Fruit fly (Drosophila melanogaster) whole organism, embryonic: ENCODE results near the gene Ugt36D1.

Experiments used
- Awh ChIP-seq: fragments of 200-800 bp; sonication (Bioruptor generic); IDR thresholded peaks from 2 replicates; pipeline ENCODE4, ENCODE4 v1.3.6; 2022; ENCODE audit warnings: missing biosample characterization, missing genetic modification characterization
- BtbVII ChIP-seq: fragments of 200-800 bp; sonication (Bioruptor generic); optimal IDR thresholded peaks from 3 replicates; lab custom pipeline; 2017; ENCODE audit warnings: missing biosample characterization, mild to moderate bottlenecking, missing genetic modification characterization
- CG1024 ChIP-seq: fragments of 200-800 bp; sonication (Bioruptor generic); IDR thresholded peaks from 2 replicates; pipeline ENCODE4 v1.3.6; 2022; ENCODE audit warnings: missing biosample characterization, missing genetic modification characterization
- CG10274 ChIP-seq: fragments of 200-800 bp; sonication (Bioruptor generic); optimal IDR thresholded peaks from 3 replicates; lab custom pipeline; 2017; ENCODE audit warnings: missing biosample characterization, mild to moderate bottlenecking, missing genetic modification characterization
- CG10321 ChIP-seq: fragments of 200-800 bp; sonication (Bioruptor generic); IDR thresholded peaks from 2 replicates; pipeline ENCODE4 v1.3.6; 2022; ENCODE audit warnings: missing biosample characterization, missing genetic modification characterization
- CG13424 ChIP-seq: fragments of 200-800 bp; sonication (Bioruptor generic); optimal IDR thresholded peaks from 2 replicates; lab custom pipeline; 2019; ENCODE audit warnings: missing biosample characterization, mild to moderate bottlenecking, missing genetic modification characterization, moderate library complexity
- CG13775 ChIP-seq: fragments of 200-800 bp; sonication (Bioruptor generic); optimal IDR thresholded peaks from 3 replicates; lab custom pipeline; 2017; ENCODE audit warnings: missing biosample characterization, mild to moderate bottlenecking, missing genetic modification characterization
- CG14667 ChIP-seq: fragments of 200-800 bp; sonication (Bioruptor generic); IDR thresholded peaks from 2 replicates; pipeline ENCODE4 v1.3.6; 2022; ENCODE audit warnings: missing biosample characterization, missing genetic modification characterization
- CG18619 ChIP-seq: fragments of 200-800 bp; sonication (Bioruptor generic); optimal IDR thresholded peaks from 3 replicates; lab custom pipeline; 2017; ENCODE audit warnings: missing biosample characterization, mild to moderate bottlenecking, missing genetic modification characterization
- CG3065 ChIP-seq: fragments of 200-800 bp; sonication (Bioruptor generic); optimal IDR thresholded peaks from 2 replicates; lab custom pipeline; 2016; ENCODE audit warnings: missing biosample characterization, missing genetic modification characterization
- CG3847 ChIP-seq: fragments of 200-800 bp; sonication (Bioruptor generic); IDR thresholded peaks from 2 replicates; pipeline ENCODE4 v1.3.6; 2022; ENCODE audit warnings: missing biosample characterization, missing genetic modification characterization
- CG6654 ChIP-seq: fragments of 200-800 bp; sonication (Bioruptor generic); optimal IDR thresholded peaks from 2 replicates; lab custom pipeline; 2017; ENCODE audit warnings: missing biosample characterization, mild to moderate bottlenecking, missing genetic modification characterization
- CG7839 ChIP-seq: fragments of 200-800 bp; sonication (Bioruptor generic); optimal IDR thresholded peaks from 3 replicates; lab custom pipeline; 2018; ENCODE audit warnings: missing biosample characterization, mild to moderate bottlenecking, missing genetic modification characterization, moderate library complexity
- CG7987 ChIP-seq: fragments of 200-800 bp; sonication (Bioruptor generic); optimal IDR thresholded peaks from 2 replicates; lab custom pipeline; 2018; ENCODE audit warnings: missing biosample characterization, mild to moderate bottlenecking, missing genetic modification characterization, moderate library complexity
- CG8089 ChIP-seq: fragments of 200-800 bp; sonication (Bioruptor generic); optimal IDR thresholded peaks from 3 replicates; lab custom pipeline; 2016; ENCODE audit warnings: missing biosample characterization, missing genetic modification characterization
- CG9817 ChIP-seq: fragments of 200-800 bp; sonication (Bioruptor generic); optimal IDR thresholded peaks from 2 replicates; lab custom pipeline; 2018; ENCODE audit warnings: missing biosample characterization, mild to moderate bottlenecking, missing genetic modification characterization, moderate library complexity
- CG9876 ChIP-seq: fragments of 200-800 bp; sonication (Bioruptor generic); optimal IDR thresholded peaks from 2 replicates; lab custom pipeline; 2016; ENCODE audit warnings: missing biosample characterization, missing genetic modification characterization
- CG9932 ChIP-seq: fragments of 200-800 bp; sonication (Bioruptor generic); IDR thresholded peaks from 2 replicates; pipeline ENCODE4 v1.3.6; 2022; ENCODE audit warnings: missing biosample characterization, missing genetic modification characterization
- CoRest ChIP-seq: fragments of 200-800 bp; sonication (Bioruptor generic); optimal IDR thresholded peaks from 3 replicates; lab custom pipeline; 2018; ENCODE audit warnings: missing biosample characterization, mild to moderate bottlenecking, missing genetic modification characterization, moderate library complexity
- D19B ChIP-seq: fragments of 200-800 bp; sonication (Bioruptor generic); optimal IDR thresholded peaks from 2 replicates; lab custom pipeline; 2017; ENCODE audit warnings: missing biosample characterization, mild to moderate bottlenecking, missing genetic modification characterization
- Dfd ChIP-seq, 2 experiments: fragments of >200 bp; optimal IDR thresholded peaks; 2 replicates each; lab custom pipeline; 2017; ENCODE audit warnings: missing biosample characterization in 2 of 2, missing genetic modification characterization in 2 of 2
- Dip2 ChIP-seq: fragments of 200-800 bp; sonication (Bioruptor generic); IDR thresholded peaks from 2 replicates; pipeline ENCODE4 v1.3.6; 2022; ENCODE audit warnings: missing biosample characterization, missing genetic modification characterization
- Dll ChIP-seq: fragments of 200-800 bp; sonication (Bioruptor generic); IDR thresholded peaks from 4 replicates; pipeline ENCODE4 v1.3.6; 2022; ENCODE audit warnings: missing biosample characterization, missing genetic modification characterization; ENCODE audit not compliant: partially characterized antibody
- Fer1 ChIP-seq: fragments of 200-800 bp; sonication (Bioruptor generic); optimal IDR thresholded peaks from 2 replicates; lab custom pipeline; 2017; ENCODE audit warnings: missing biosample characterization, mild to moderate bottlenecking, missing genetic modification characterization
- HLH54F ChIP-seq: fragments of 200-800 bp; sonication (Bioruptor generic); optimal IDR thresholded peaks from 3 replicates; lab custom pipeline; 2016; ENCODE audit warnings: missing biosample characterization, missing genetic modification characterization
- HmgZ ChIP-seq: fragments of 200-800 bp; sonication (Bioruptor generic); optimal IDR thresholded peaks from 2 replicates; lab custom pipeline; 2018; ENCODE audit warnings: missing biosample characterization, mild to moderate bottlenecking, missing genetic modification characterization
- Hr78 ChIP-seq, 2 experiments: fragments of 200-800 bp in 1 of 2; fragments of >200 bp in 1 of 2; sonication (Bioruptor generic) in 1 of 2; optimal IDR thresholded peaks; 2 replicates each; lab custom pipeline; 2017 to 2019; ENCODE audit warnings: missing biosample characterization in 2 of 2, missing genetic modification characterization in 2 of 2, mild to moderate bottlenecking in 1 of 2, moderate library complexity in 1 of 2
- Lhr ChIP-seq: fragments of 200-800 bp; sonication (Bioruptor generic); optimal IDR thresholded peaks from 3 replicates; lab custom pipeline; 2017; ENCODE audit warnings: mild to moderate bottlenecking, missing biosample characterization, missing genetic modification reagents, missing genetic modification characterization
- Neu2 ChIP-seq: fragments of 200-800 bp; sonication (Bioruptor generic); optimal IDR thresholded peaks from 3 replicates; lab custom pipeline; 2016; ENCODE audit warnings: missing biosample characterization, missing genetic modification characterization, borderline replicate concordance
- Rfx ChIP-seq: fragments of 200-800 bp; sonication (Bioruptor generic); IDR thresholded peaks from 2 replicates; pipeline ENCODE4 v1.3.6; 2022; ENCODE audit warnings: missing biosample characterization, missing genetic modification characterization
- Six4 ChIP-seq: fragments of 200-800 bp; sonication (Bioruptor generic); optimal IDR thresholded peaks from 2 replicates; lab custom pipeline; 2016; ENCODE audit warnings: missing biosample characterization, missing genetic modification characterization
- Usf ChIP-seq: fragments of 200-800 bp; sonication (Bioruptor generic); optimal IDR thresholded peaks from 2 replicates; lab custom pipeline; 2017; ENCODE audit warnings: missing genotype, missing biosample characterization, missing genetic modification characterization
- bowl ChIP-seq: fragments of 200-800 bp; sonication (Bioruptor generic); IDR thresholded peaks from 2 replicates; pipeline ENCODE4 v1.3.6; 2022; ENCODE audit warnings: missing biosample characterization, missing genetic modification characterization
- cato ChIP-seq: fragments of 200-800 bp; sonication (Bioruptor generic); optimal IDR thresholded peaks from 2 replicates; lab custom pipeline; 2016; ENCODE audit warnings: missing biosample characterization, missing genetic modification characterization, borderline replicate concordance
- crc ChIP-seq: fragments of 200-800 bp; sonication (Bioruptor generic); optimal IDR thresholded peaks from 2 replicates; lab custom pipeline; 2016; ENCODE audit warnings: missing biosample characterization, missing genetic modification characterization
- dan ChIP-seq: fragments of 200-800 bp; sonication (Bioruptor generic); IDR thresholded peaks from 2 replicates; pipeline ENCODE4 v1.3.6; 2022; ENCODE audit warnings: missing biosample characterization, missing genetic modification characterization
- fd3F ChIP-seq: fragments of 200-800 bp; sonication (Bioruptor generic); optimal IDR thresholded peaks from 2 replicates; lab custom pipeline; 2018; ENCODE audit warnings: missing biosample characterization, mild to moderate bottlenecking, missing genetic modification characterization, moderate library complexity
- grn ChIP-seq: fragments of 200-800 bp; sonication (Bioruptor generic); optimal IDR thresholded peaks from 3 replicates; lab custom pipeline; 2017; ENCODE audit warnings: missing biosample characterization, missing genetic modification characterization
- lov ChIP-seq, 2 experiments: fragments of 200-800 bp in 1 of 2; fragments of >200 bp in 1 of 2; sonication (Bioruptor generic) in 1 of 2; IDR thresholded peaks in 1 of 2; optimal IDR thresholded peaks in 1 of 2; 2 replicates in 1 of 2; 3 replicates in 1 of 2; pipeline versions ENCODE4 v1.3.6 to Lab custom; 2017 to 2022; ENCODE audit warnings: missing biosample characterization in 1 of 2, missing genetic modification characterization in 1 of 2
- psq ChIP-seq: fragments of 200-800 bp; sonication (Bioruptor generic); optimal IDR thresholded peaks from 2 replicates; lab custom pipeline; 2017; ENCODE audit warnings: missing biosample characterization, missing genetic modification characterization
- pum ChIP-seq: fragments of 200-800 bp; sonication (Bioruptor generic); optimal IDR thresholded peaks from 2 replicates; lab custom pipeline; 2016; ENCODE audit warnings: missing biosample characterization, missing genetic modification characterization
- ranshi ChIP-seq: fragments of 200-800 bp; sonication (Bioruptor generic); IDR thresholded peaks from 2 replicates; pipeline ENCODE4 v1.3.6; 2022; ENCODE audit warnings: missing biosample characterization, missing genetic modification characterization
- slou ChIP-seq: fragments of 200-800 bp; sonication (Bioruptor generic); optimal IDR thresholded peaks from 3 replicates; lab custom pipeline; 2016; ENCODE audit warnings: missing biosample characterization, missing genetic modification characterization
- sna ChIP-seq: fragments of 200-800 bp; sonication (Bioruptor generic); IDR thresholded peaks from 2 replicates; pipeline ENCODE4 v1.3.6; 2022; ENCODE audit warnings: missing biosample characterization, missing genetic modification characterization; ENCODE audit not compliant: partially characterized antibody
- sr ChIP-seq: fragments of 200-800 bp; sonication (Bioruptor generic); IDR thresholded peaks from 3 replicates; pipeline ENCODE4 v1.3.6; 2022; ENCODE audit warnings: missing biosample characterization, missing genetic modification characterization
- unc-4 ChIP-seq: fragments of 200-800 bp; sonication (Bioruptor generic); IDR thresholded peaks from 2 replicates; pipeline ENCODE4 v1.3.6; 2022; ENCODE audit warnings: missing biosample characterization, missing genetic modification characterization; ENCODE audit not compliant: partially characterized antibody
- zf30C ChIP-seq: fragments of 200-800 bp; sonication (Bioruptor generic); optimal IDR thresholded peaks from 3 replicates; lab custom pipeline; 2018; ENCODE audit warnings: missing biosample characterization, mild to moderate bottlenecking, missing genetic modification characterization

Gene Ugt36D1

dm6 chr2L:18830587-18831528 is 7.5 kb downstream of the Ugt36D1 start, which contains the start of the genes CG17597 and ScpX (continued):
- TF ChIP-seq CG6654 (GFP tag; lab: Kevin White, UChicago) (peak; percentile 99), CG9876 (GFP tag; lab: Kevin White, UChicago) (peak; percentile 19), CG13424 (peak; percentile 67), CG3847 (peak; percentile 55), ranshi (GFP tag; lab: Robert Waterston, UW) (peak; percentile 28; the same call in 1 of the 2 replicates), Hr78 (GFP tag; optimal IDR thresholded peaks at IDR 0.05; lab: Kevin White, UChicago) (peak in 1 of 2 experiments; percentile 47), unc-4 (GFP tag; lab: Robert Waterston, UW) (peak; percentile 84), Dll (peak; percentile 83), sna (0 out of 2 replicates have a peak, but pooled peaks have one; percentile 77), Usf (GFP tag; lab: Kevin White, UChicago) (peak; percentile 24), HLH54F (GFP tag; lab: Kevin White, UChicago) (peak; percentile 68), HmgZ (tag; lab: Kevin White, UChicago) (peak; percentile 61), lov (optimal IDR thresholded peaks at IDR 0.05; lab: Kevin White, UChicago) (no peak), lov (GFP tag; IDR thresholded peaks at IDR 0.05; lab: Robert Waterston, UW) (no peak), slou (peak; percentile 70), CG18619 (GFP tag; lab: Kevin White, UChicago) (peak; percentile 44), sr (GFP tag; lab: Robert Waterston, UW) (no peak), zf30C (GFP tag; lab: Kevin White, UChicago) (no peak), Dip2 (GFP tag; lab: Robert Waterston, UW) (no peak), BtbVII (peak; percentile 38), pum (peak; percentile 59), Six4 (peak; percentile 43), CG8089 (GFP tag; lab: Kevin White, UChicago) (no peak), bowl (no peak), Rfx (GFP tag; lab: Robert Waterston, UW) (peak; percentile 57), CoRest (peak; percentile 77), CG1024 (GFP tag; lab: Robert Waterston, UW) (peak; percentile 23), CG7987 (GFP tag; lab: Kevin White, UChicago) (no peak), CG3065 (GFP tag; lab: Kevin White, UChicago) (peak; percentile 52), CG13775 (GFP tag; lab: Kevin White, UChicago) (peak; percentile 74), CG9932 (peak; percentile 61), CG10321 (GFP tag; lab: Robert Waterston, UW) (0 out of 2 replicates have a peak, but pooled peaks have one; percentile 28), fd3F (GFP tag; lab: Kevin White, UChicago) (peak; percentile 34), dan (no peak), D19B (peak; percentile 44), Lhr (GFP tag; lab: Kevin White, UChicago) (peak; percentile 69), CG7839 (peak; percentile 71), CG10274 (GFP tag; lab: Kevin White, UChicago) (no peak), grn (GFP tag; lab: Kevin White, UChicago) (peak; percentile 88), CG9817 (tag; lab: Kevin White, UChicago) (peak; percentile 76), cato (peak; percentile 15), Awh (no peak), CG14667 (GFP tag; lab: Robert Waterston, UW) (no peak), Dfd (GFP tag; optimal IDR thresholded peaks at IDR 0.05; lab: Kevin White, UChicago) (no peak), Fer1 (GFP tag; lab: Kevin White, UChicago) (peak; percentile 49), psq (GFP tag; lab: Kevin White, UChicago) (no peak), Neu2 (GFP tag; lab: Kevin White, UChicago) (peak; percentile 49), crc (peak; percentile 25)
